Fruit fly (Drosophila melanogaster) whole organism, embryonic: ENCODE measurements around the gene L2HGDH.

Experiments
- Aef1 ChIP-seq: fragments of 200-800 bp; sonication (Bioruptor generic); IDR thresholded peaks from 3 replicates; pipeline ENCODE4 v1.3.6; 2022; ENCODE audit warnings: missing biosample characterization, missing genetic modification characterization
- CG10274 ChIP-seq: fragments of 200-800 bp; sonication (Bioruptor generic); optimal IDR thresholded peaks from 3 replicates; lab custom pipeline; 2017; ENCODE audit warnings: missing biosample characterization, mild to moderate bottlenecking, missing genetic modification characterization
- CG10979 ChIP-seq: fragments of 200-800 bp; sonication (Bioruptor generic); optimal IDR thresholded peaks from 2 replicates; lab custom pipeline; 2018; ENCODE audit warnings: missing biosample characterization, mild to moderate bottlenecking, missing genetic modification characterization, moderate library complexity
- CG11398 ChIP-seq: fragments of 200-800 bp; sonication (Bioruptor generic); optimal IDR thresholded peaks from 2 replicates; lab custom pipeline; 2016; ENCODE audit warnings: missing biosample characterization, missing genetic modification characterization
- CG12104 ChIP-seq: fragments of 200-800 bp; sonication (Bioruptor generic); optimal IDR thresholded peaks from 3 replicates; lab custom pipeline; 2016; ENCODE audit warnings: missing biosample characterization, missing genetic modification characterization
- CG14050 ChIP-seq: fragments of 200-800 bp; sonication (Bioruptor generic); IDR thresholded peaks from 3 replicates; pipeline ENCODE4 v1.3.6; 2022; ENCODE audit warnings: missing biosample characterization, missing genetic modification characterization
- CG18599 ChIP-seq: fragments of 200-800 bp; sonication (Bioruptor generic); optimal IDR thresholded peaks from 3 replicates; lab custom pipeline; 2017; ENCODE audit warnings: missing biosample characterization, missing genetic modification characterization, mild to moderate bottlenecking, moderate library complexity, missing genetic modification reagents
- CG2712 ChIP-seq: fragments of 200-800 bp; optimal IDR thresholded peaks from 3 replicates; lab custom pipeline; 2019; ENCODE audit warnings: missing biosample characterization, mild to moderate bottlenecking, missing genetic modification characterization, moderate library complexity
- CG32772 ChIP-seq: fragments of 200-800 bp; sonication (Bioruptor generic); IDR thresholded peaks from 2 replicates; pipeline ENCODE4 v1.3.6; 2022; ENCODE audit warnings: missing biosample characterization, missing genetic modification characterization
- CG33213 ChIP-seq: fragments of 200-800 bp; sonication (Bioruptor generic); optimal IDR thresholded peaks from 3 replicates; lab custom pipeline; 2016; ENCODE audit warnings: missing biosample characterization, missing genetic modification characterization
- CG4282 ChIP-seq: fragments of 200-800 bp; sonication (Bioruptor generic); optimal IDR thresholded peaks from 2 replicates; lab custom pipeline; 2016; ENCODE audit warnings: missing biosample characterization, missing genetic modification characterization
- CG4854 ChIP-seq: fragments of 200-800 bp; sonication (Bioruptor generic); optimal IDR thresholded peaks from 2 replicates; lab custom pipeline; 2016; ENCODE audit warnings: missing biosample characterization, missing genetic modification characterization, inconsistent platforms
- CG5245 ChIP-seq: fragments of 200-800 bp; sonication (Bioruptor generic); optimal IDR thresholded peaks from 3 replicates; lab custom pipeline; 2016; ENCODE audit warnings: missing biosample characterization, missing genetic modification characterization
- CG5953 ChIP-seq: fragments of 200-800 bp; sonication (Bioruptor generic); IDR thresholded peaks from 2 replicates; pipeline ENCODE4 v1.3.6; 2022; ENCODE audit warnings: missing biosample characterization, missing genetic modification characterization
- CG6791 ChIP-seq: fragments of 200-800 bp; sonication (Bioruptor generic); IDR thresholded peaks from 3 replicates; pipeline ENCODE4 v1.3.6; 2022; ENCODE audit warnings: missing biosample characterization, missing genetic modification characterization; ENCODE audit not compliant: partially characterized antibody
- CG6854 ChIP-seq: fragments of 200-800 bp; sonication (Bioruptor generic); optimal IDR thresholded peaks from 3 replicates; lab custom pipeline; 2017; ENCODE audit warnings: missing biosample characterization, mild to moderate bottlenecking, missing genetic modification characterization
- CG7839 ChIP-seq: fragments of 200-800 bp; sonication (Bioruptor generic); optimal IDR thresholded peaks from 3 replicates; lab custom pipeline; 2018; ENCODE audit warnings: missing biosample characterization, mild to moderate bottlenecking, missing genetic modification characterization, moderate library complexity
- CG7963 ChIP-seq: fragments of 200-800 bp; sonication (Bioruptor generic); IDR thresholded peaks from 3 replicates; pipeline ENCODE4 v1.3.6; 2022; ENCODE audit warnings: missing biosample characterization, missing genetic modification characterization; ENCODE audit not compliant: partially characterized antibody
- D19A ChIP-seq: fragments of 200-800 bp; optimal IDR thresholded peaks from 3 replicates; lab custom pipeline; 2019; ENCODE audit warnings: missing biosample characterization, mild to moderate bottlenecking, missing genetic modification characterization, moderate library complexity
- Dfd ChIP-seq, 2 experiments: fragments of >200 bp; optimal IDR thresholded peaks; 2 replicates each; lab custom pipeline; 2017; ENCODE audit warnings: missing biosample characterization in 2 of 2, missing genetic modification characterization in 2 of 2
- Doc2 ChIP-seq: fragments of 200-800 bp; sonication (Bioruptor generic); IDR thresholded peaks from 2 replicates; pipeline ENCODE4 v1.3.6; 2022; ENCODE audit warnings: missing biosample characterization, missing genetic modification characterization
- HHEX ChIP-seq: fragments of 200-800 bp; sonication (Bioruptor generic); optimal IDR thresholded peaks from 3 replicates; lab custom pipeline; 2017; ENCODE audit warnings: missing biosample characterization, mild to moderate bottlenecking, missing genetic modification characterization, missing genetic modification reagents
- Hr78 ChIP-seq, 2 experiments: fragments of 200-800 bp in 1 of 2; fragments of >200 bp in 1 of 2; sonication (Bioruptor generic) in 1 of 2; optimal IDR thresholded peaks; 2 replicates each; lab custom pipeline; 2017 to 2019; ENCODE audit warnings: missing biosample characterization in 2 of 2, missing genetic modification characterization in 2 of 2, mild to moderate bottlenecking in 1 of 2, moderate library complexity in 1 of 2
- MTF-1 ChIP-seq: fragments of 200-800 bp; sonication (Bioruptor generic); optimal IDR thresholded peaks from 2 replicates; lab custom pipeline; 2018; ENCODE audit warnings: missing biosample characterization, mild to moderate bottlenecking, missing genetic modification characterization, borderline replicate concordance
- NC2α ChIP-seq: fragments of 200-800 bp; sonication (Bioruptor generic); optimal IDR thresholded peaks from 2 replicates; lab custom pipeline; 2016; ENCODE audit warnings: missing biosample characterization, missing genetic modification characterization
- Pdp1 ChIP-seq, 2 experiments: fragments of 200-800 bp; sonication (Bioruptor generic); optimal IDR thresholded peaks; 3 replicates each; lab custom pipeline; 2016; ENCODE audit warnings: missing biosample characterization in 2 of 2, missing genetic modification characterization in 2 of 2, mild to moderate bottlenecking in 1 of 2, moderate library complexity in 1 of 2
- Ravus ChIP-seq: fragments of 200-800 bp; sonication (Bioruptor generic); IDR thresholded peaks from 2 replicates; pipeline ENCODE4 v1.3.6; 2022; ENCODE audit warnings: missing biosample characterization, missing genetic modification characterization
- Scr ChIP-seq: fragments of 200-800 bp; sonication (Bioruptor generic); IDR thresholded peaks from 2 replicates; pipeline ENCODE4 v1.3.6; 2022; ENCODE audit warnings: missing biosample characterization, missing genetic modification characterization; ENCODE audit not compliant: partially characterized antibody
- Ssrp ChIP-seq: fragments of 200-800 bp; sonication (Bioruptor generic); optimal IDR thresholded peaks from 2 replicates; lab custom pipeline; 2018; ENCODE audit warnings: missing biosample characterization, mild to moderate bottlenecking, missing genetic modification characterization, moderate library complexity
- Usf ChIP-seq: fragments of 200-800 bp; sonication (Bioruptor generic); optimal IDR thresholded peaks from 2 replicates; lab custom pipeline; 2017; ENCODE audit warnings: missing genotype, missing biosample characterization, missing genetic modification characterization
- ems ChIP-seq: fragments of 200-800 bp; sonication (Bioruptor generic); optimal IDR thresholded peaks from 3 replicates; lab custom pipeline; 2016; ENCODE audit warnings: missing biosample characterization, missing genetic modification characterization
- fd64A ChIP-seq: fragments of 200-800 bp; sonication (Bioruptor generic); optimal IDR thresholded peaks from 3 replicates; lab custom pipeline; 2018; ENCODE audit warnings: missing biosample characterization, mild to moderate bottlenecking, missing genetic modification characterization
- gce ChIP-seq: fragments of 200-800 bp; sonication (Bioruptor generic); IDR thresholded peaks from 3 replicates; pipeline ENCODE4 v1.3.6; 2022; ENCODE audit warnings: missing biosample characterization, missing genetic modification characterization
- gcm ChIP-seq: fragments of 200-800 bp; sonication (Bioruptor generic); optimal IDR thresholded peaks from 2 replicates; lab custom pipeline; 2019; ENCODE audit warnings: missing biosample characterization, mild to moderate bottlenecking, missing genetic modification characterization, moderate library complexity
- insv ChIP-seq, 2 experiments: fragments of 200-800 bp; sonication (Bioruptor generic); optimal IDR thresholded peaks; 3 replicates each; lab custom pipeline; 2016 to 2018; ENCODE audit warnings: missing biosample characterization in 2 of 2, missing genetic modification characterization in 2 of 2
- kah ChIP-seq: fragments of 200-800 bp; sonication (Bioruptor generic); optimal IDR thresholded peaks from 2 replicates; lab custom pipeline; 2018; ENCODE audit warnings: missing biosample characterization, mild to moderate bottlenecking, missing genetic modification characterization
- lab ChIP-seq: fragments of 200-800 bp; sonication (Bioruptor generic); optimal IDR thresholded peaks from 3 replicates; lab custom pipeline; 2017; ENCODE audit warnings: missing biosample characterization, missing genetic modification characterization, mild to moderate bottlenecking, moderate library complexity, missing genetic modification reagents
- ro ChIP-seq: fragments of 200-800 bp; sonication (Bioruptor generic); IDR thresholded peaks from 2 replicates; pipeline ENCODE4 v1.3.6; 2022; ENCODE audit warnings: missing biosample characterization, missing genetic modification characterization
- sc ChIP-seq, 3 experiments: fragments of >200 bp in 2 of 3; fragments of 200-800 bp in 1 of 3; sonication (Bioruptor generic) in 1 of 3; optimal IDR thresholded peaks; 2 replicates in 2 of 3; 3 replicates in 1 of 3; lab custom pipeline; 2017; ENCODE audit warnings: mild to moderate bottlenecking in 1 of 3, missing biosample characterization in 1 of 3, missing genetic modification characterization in 1 of 3, missing genetic modification reagents in 1 of 3
- scrt ChIP-seq: fragments of 200-800 bp; sonication (Bioruptor generic); optimal IDR thresholded peaks from 2 replicates; lab custom pipeline; 2018; ENCODE audit warnings: missing biosample characterization, mild to moderate bottlenecking, missing genetic modification characterization, moderate library complexity
- sens ChIP-seq: fragments of 200-800 bp; sonication (Bioruptor generic); peaks from one replicate; lab custom pipeline; 2016; ENCODE audit warnings: missing biosample characterization, missing genetic modification characterization
- sisA ChIP-seq: fragments of 200-800 bp; sonication (Bioruptor generic); IDR thresholded peaks from 2 replicates; pipeline ENCODE4 v1.3.6; 2022; ENCODE audit warnings: missing biosample characterization, missing genetic modification characterization
- stwl ChIP-seq: fragments of 200-800 bp; sonication (Bioruptor generic); optimal IDR thresholded peaks from 3 replicates; lab custom pipeline; 2018; ENCODE audit warnings: missing biosample characterization, mild to moderate bottlenecking, missing genetic modification characterization, moderate library complexity
- tna ChIP-seq: fragments of 200-800 bp; sonication (Bioruptor generic); IDR thresholded peaks from 2 replicates; pipeline ENCODE4 v1.3.6; 2022; ENCODE audit warnings: missing biosample characterization, missing genetic modification characterization; ENCODE audit not compliant: partially characterized antibody
- ttk ChIP-seq: fragments of 200-800 bp; sonication (Bioruptor generic); IDR thresholded peaks from 2 replicates; pipeline ENCODE4 v2.1.2; 2022; ENCODE audit warnings: missing biosample characterization, missing genetic modification characterization
- vnd ChIP-seq: fragments of 200-800 bp; sonication (Bioruptor generic); IDR thresholded peaks from 3 replicates; pipeline ENCODE4 v1.3.6; 2022; ENCODE audit warnings: missing biosample characterization, missing genetic modification characterization; ENCODE audit not compliant: partially characterized antibody
- wek ChIP-seq: fragments of 200-800 bp; sonication (Bioruptor generic); optimal IDR thresholded peaks from 3 replicates; lab custom pipeline; 2018; ENCODE audit warnings: missing biosample characterization, mild to moderate bottlenecking, missing genetic modification characterization, moderate library complexity

The L2HGDH gene

dm6 chr2L:19014032-19014880 lies 40.0 kb upstream of the L2HGDH start (continued):
- peak; percentile 17 to 22 for TF ChIP-seq Pdp1 (GFP tag; optimal IDR thresholded peaks at IDR 0.05; lab: Kevin White, UChicago)
- TF ChIP-seq CG10979 (tag; lab: Kevin White, UChicago): peak; percentile 69
- peak; percentile 60 for TF ChIP-seq ttk (GFP tag; lab: Robert Waterston, UW)
- TF ChIP-seq sisA (GFP tag; lab: Robert Waterston, UW): peak; percentile 73
- TF ChIP-seq CG10274 (GFP tag; lab: Kevin White, UChicago): peak; percentile 15
- TF ChIP-seq Ravus (GFP tag; lab: Robert Waterston, UW): no peak
- no peak for TF ChIP-seq NC2α
- TF ChIP-seq ro (GFP tag; lab: Robert Waterston, UW): no peak
- TF ChIP-seq tna (GFP tag; lab: Robert Waterston, UW): no peak
- no peak for TF ChIP-seq Scr (GFP tag; lab: Robert Waterston, UW)
- TF ChIP-seq Dfd (GFP tag; optimal IDR thresholded peaks at IDR 0.05; lab: Kevin White, UChicago): no peak
- 0 out of 3 replicates have a peak, but pooled peaks have one; percentile 29 for TF ChIP-seq vnd (GFP tag; lab: Robert Waterston, UW)
- peak; percentile 51 for TF ChIP-seq gcm
- no peak for TF ChIP-seq wek (GFP tag; lab: Kevin White, UChicago)
- TF ChIP-seq kah (GFP tag; lab: Kevin White, UChicago): peak; percentile 34
- no peak for TF ChIP-seq CG4854
- TF ChIP-seq Usf (GFP tag; lab: Kevin White, UChicago): peak; percentile 21
- no peak for TF ChIP-seq fd64A (GFP tag; lab: Kevin White, UChicago)
- TF ChIP-seq CG2712: peak; percentile 79
- TF ChIP-seq lab (GFP tag; lab: Kevin White, UChicago): peak; percentile 90
- peak; percentile 80 for TF ChIP-seq sens (GFP tag; lab: Kevin White, UChicago)
- peak; percentile 58; the same call in 2 of the 3 replicates for TF ChIP-seq Aef1 (GFP tag; lab: Robert Waterston, UW)
- TF ChIP-seq Ssrp: peak; percentile 57
- no peak for TF ChIP-seq ems (GFP tag; lab: Kevin White, UChicago)
- peak; percentile 39 for TF ChIP-seq CG5245 (GFP tag; lab: Kevin White, UChicago)
- peak; percentile 13; the same call in 1 of the 3 replicates for TF ChIP-seq CG14050 (GFP tag; lab: Robert Waterston, UW)
- TF ChIP-seq HHEX: peak; percentile 73
- TF ChIP-seq CG7963 (GFP tag; lab: Robert Waterston, UW): no peak
- TF ChIP-seq CG6791 (GFP tag; lab: Robert Waterston, UW): no peak
- TF ChIP-seq CG12104 (GFP tag; lab: Kevin White, UChicago): peak; percentile 49
- TF ChIP-seq CG6854 (GFP tag; lab: Kevin White, UChicago): peak; percentile 87
- peak in 1 of 2 experiments; percentile 41 for TF ChIP-seq insv (GFP tag; optimal IDR thresholded peaks at IDR 0.05; lab: Kevin White, UChicago)
- no peak for TF ChIP-seq CG5953 (GFP tag; lab: Robert Waterston, UW)
- TF ChIP-seq CG7839 (tag; lab: Kevin White, UChicago): peak; percentile 87
- peak; percentile 62 for TF ChIP-seq scrt (GFP tag; lab: Kevin White, UChicago)
- TF ChIP-seq MTF-1: no peak
- peak; percentile 69 for TF ChIP-seq D19A (tag; lab: Kevin White, UChicago)
- no peak for TF ChIP-seq CG11398 (GFP tag; lab: Kevin White, UChicago)
- no peak for TF ChIP-seq CG4282
- TF ChIP-seq Doc2 (GFP tag; lab: Robert Waterston, UW): no peak
- TF ChIP-seq CG32772 (GFP tag; lab: Robert Waterston, UW): 0 out of 2 replicates have a peak, but pooled peaks have one; percentile 29
- no peak for TF ChIP-seq sc (optimal IDR thresholded peaks at IDR 0.05; lab: Kevin White, UChicago)
- peak; percentile 49 for TF ChIP-seq sc (GFP tag; optimal IDR thresholded peaks at IDR 0.05; lab: Kevin White, UChicago)
- no peak for TF ChIP-seq stwl (tag; lab: Kevin White, UChicago)
- peak; percentile 93 for TF ChIP-seq CG18599
- TF ChIP-seq CG33213 (GFP tag; lab: Kevin White, UChicago): no peak
- peak in 1 of 2 experiments; percentile 26 for TF ChIP-seq Hr78 (GFP tag; optimal IDR thresholded peaks at IDR 0.05; lab: Kevin White, UChicago)
- no peak for TF ChIP-seq gce (GFP tag; lab: Robert Waterston, UW)
